Worm (Caenorhabditis elegans) whole organism, mixed stage, embryonic: ENCODE data around the gene sftd-3.

Experiments
- elt-1 ChIP-seq: sonication (generic microtip); optimal IDR thresholded peaks from 2 replicates; lab custom pipeline; 2017; ENCODE audit warnings: missing genetic modification characterization, mild to moderate bottlenecking, missing compliant biosample characterization, antibody characterized with exemption, moderate library complexity, borderline replicate concordance; ENCODE audit not compliant: insufficient read depth
- nhr-12 ChIP-seq: fragments of 150-350 bp; optimal IDR thresholded peaks from 2 replicates; lab custom pipeline; 2014; ENCODE audit warnings: missing biosample characterization, missing genetic modification characterization
- nhr-237 ChIP-seq: fragments of 150-350 bp; optimal IDR thresholded peaks from 2 replicates; lab custom pipeline; 2014; ENCODE audit warnings: missing biosample characterization, missing genetic modification characterization
- sptf-1 ChIP-seq: sonication (generic microtip); optimal IDR thresholded peaks from 2 replicates; lab custom pipeline; 2017; ENCODE audit warnings: mild to moderate bottlenecking, missing genetic modification characterization, moderate library complexity, missing compliant biosample characterization
- unc-39 ChIP-seq: fragments of 150-350 bp; optimal IDR thresholded peaks from 2 replicates; lab custom pipeline; 2014; ENCODE audit warnings: missing biosample characterization, missing genetic modification characterization
- ztf-11 ChIP-seq: fragments of 150-350 bp; optimal IDR thresholded peaks from 2 replicates; lab custom pipeline; 2014; ENCODE audit warnings: missing biosample characterization, missing genetic modification characterization

DNA sequence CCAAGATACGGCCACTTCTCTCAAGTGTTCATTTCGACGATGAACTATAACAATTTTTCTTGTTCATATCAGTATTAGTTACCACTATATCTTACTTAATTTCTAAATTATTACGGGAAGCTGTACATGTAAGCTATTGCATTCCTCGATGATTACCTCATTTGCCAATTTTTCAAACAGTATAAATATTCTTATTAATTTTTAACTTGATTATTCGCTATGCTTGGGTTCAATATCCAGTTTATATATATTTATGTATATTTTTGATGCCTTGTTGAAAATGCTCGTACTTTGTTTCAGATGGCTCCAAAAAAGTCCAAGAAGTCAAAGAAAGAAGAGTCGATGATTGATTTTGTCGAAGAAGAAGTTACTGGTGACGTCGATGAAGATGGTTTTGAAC lies 30.4 kb upstream of the sftd-3 start, which contains the start of gene F44G4.1:
- no peak for TF ChIP-seq elt-1 (tag; lab: Kevin White, UChicago)
- no peak for TF ChIP-seq unc-39
- no peak for TF ChIP-seq ztf-11
- TF ChIP-seq nhr-12 (tag; lab: Kevin White, UChicago): no peak
- no peak for TF ChIP-seq nhr-237 (tag; lab: Kevin White, UChicago)
- no peak for TF ChIP-seq sptf-1 (tag; lab: Kevin White, UChicago)
